In the genomic region with DNA sequence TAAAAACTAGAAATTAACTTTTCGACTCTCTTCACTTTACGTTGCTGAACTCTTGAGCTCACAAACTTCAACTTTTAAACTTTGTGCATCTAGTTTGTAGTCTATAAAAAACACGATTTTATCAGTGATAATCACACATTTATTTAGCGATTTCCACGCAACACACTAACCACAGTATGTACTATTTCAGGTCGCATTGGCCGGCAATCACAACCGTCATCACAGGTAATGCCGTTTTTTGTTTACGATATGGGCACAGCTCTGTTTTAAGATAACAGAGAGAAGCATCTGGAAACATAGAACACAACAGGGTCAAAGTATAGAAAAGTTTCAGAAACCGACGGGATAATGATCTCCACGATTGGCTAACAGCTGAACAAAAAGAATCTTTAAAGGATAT, we compare ENCODE assay signal across 1 worm cellular context.
TF ChIP-seq lines count a peak whose summit lies in the region.

No protein-coding gene starts in this region.

TF ChIP-seq in whole organism, L4 larva, 104 proteins besides CTCF, POLR2A, EP300 and RAD21 (continued from another document):
- TF ChIP-seq unc-62 (GFP tag; optimal IDR thresholded peaks at IDR 0.05 in 1 of 2; lab: Kevin White, UChicago): peak in 1 of 2 experiments; percentile 26
- no peak for TF ChIP-seq unc-62 (tag; optimal IDR thresholded peaks at IDR 0.05; lab: Kevin White, UChicago)
- TF ChIP-seq daf-19 (GFP tag; conservative IDR thresholded peaks at IDR 0.05; lab: Robert Waterston, UW): no peak
- no peak for TF ChIP-seq lim-7 (GFP tag; IDR thresholded peaks at IDR 0.05; lab: Robert Waterston, UW)
- no peak for TF ChIP-seq sdz-12 (GFP tag; optimal IDR thresholded peaks at IDR 0.05; lab: Kevin White, UChicago)
- no peak for TF ChIP-seq skn-1 (tag; optimal IDR thresholded peaks at IDR 0.05; lab: Kevin White, UChicago)
- no peak for TF ChIP-seq mxl-3 (GFP tag; optimal IDR thresholded peaks at IDR 0.05; lab: Kevin White, UChicago)
- no peak for TF ChIP-seq mdl-1 (tag; optimal IDR thresholded peaks at IDR 0.05; lab: Kevin White, UChicago)
- TF ChIP-seq egl-27 (tag; optimal IDR thresholded peaks at IDR 0.05; lab: Kevin White, UChicago): no peak
- TF ChIP-seq ceh-20 (GFP tag; IDR thresholded peaks at IDR 0.05; lab: Robert Waterston, UW): no peak
- no peak for TF ChIP-seq nhr-48 (tag; optimal IDR thresholded peaks at IDR 0.05; lab: Kevin White, UChicago)
- peak; percentile 22; the same call in 1 of the 2 replicates for TF ChIP-seq tra-1 (GFP tag; IDR thresholded peaks at IDR 0.05; lab: Robert Waterston, UW)
- no peak for TF ChIP-seq T20F7.1 (GFP tag; optimal IDR thresholded peaks at IDR 0.05; lab: Kevin White, UChicago)
- TF ChIP-seq ceh-44 (GFP tag; IDR thresholded peaks at IDR 0.05; lab: Robert Waterston, UW): no peak
- TF ChIP-seq spr-3 (GFP tag; optimal IDR thresholded peaks at IDR 0.05; lab: Kevin White, UChicago): no peak
- no peak for TF ChIP-seq daf-16 (GFP tag; optimal IDR thresholded peaks at IDR 0.05; lab: Kevin White, UChicago)
- peak; percentile 87 for TF ChIP-seq daf-16 (tag; optimal IDR thresholded peaks at IDR 0.05; lab: Kevin White, UChicago)
- no peak for TF ChIP-seq lin-1 (GFP tag; IDR thresholded peaks at IDR 0.05; lab: Robert Waterston, UW)
- peak; percentile 20 for TF ChIP-seq hlh-11 (tag; optimal IDR thresholded peaks at IDR 0.05; lab: Kevin White, UChicago)
- TF ChIP-seq nhr-237 (tag; optimal IDR thresholded peaks at IDR 0.05; lab: Kevin White, UChicago): no peak
- TF ChIP-seq ztf-7 (tag; optimal IDR thresholded peaks at IDR 0.05; lab: Kevin White, UChicago): no peak
- TF ChIP-seq madf-9 (GFP tag; conservative IDR thresholded peaks at IDR 0.05; lab: Robert Waterston, UW): no peak
- TF ChIP-seq vab-7 (GFP tag; IDR thresholded peaks at IDR 0.05; lab: Robert Waterston, UW): no peak
- TF ChIP-seq ceh-62 (tag; optimal IDR thresholded peaks at IDR 0.05; lab: Kevin White, UChicago): no peak
- no peak for TF ChIP-seq nhr-102 (tag; optimal IDR thresholded peaks at IDR 0.05; lab: Kevin White, UChicago)
- TF ChIP-seq nhr-111 (GFP tag; optimal IDR thresholded peaks at IDR 0.05; lab: Kevin White, UChicago): no peak
- no peak for TF ChIP-seq nhr-11 (tag; optimal IDR thresholded peaks at IDR 0.05; lab: Kevin White, UChicago)
- peak in 1 of 2 experiments; percentile 25 for TF ChIP-seq hif-1 (tag; optimal IDR thresholded peaks at IDR 0.05; lab: Kevin White, UChicago)
- TF ChIP-seq lin-15B (tag; optimal IDR thresholded peaks at IDR 0.05; lab: Kevin White, UChicago): no peak
- TF ChIP-seq pha-4 (GFP tag; IDR thresholded peaks at IDR 0.05; lab: Robert Waterston, UW): no peak
- no peak for TF ChIP-seq pha-4 (tag; optimal IDR thresholded peaks at IDR 0.05; lab: Kevin White, UChicago)
- no peak for TF ChIP-seq duxl-1 (tag; optimal IDR thresholded peaks at IDR 0.05; lab: Kevin White, UChicago; ENCODE audit: poor library complexity)
- no peak for TF ChIP-seq dmd-8 (GFP tag; IDR thresholded peaks at IDR 0.05; lab: Robert Waterston, UW)
- peak; percentile 41 for TF ChIP-seq mes-2 (tag; optimal IDR thresholded peaks at IDR 0.05; lab: Kevin White, UChicago; ENCODE audit: poor library complexity, severe bottlenecking)
- peak; percentile 60 for TF ChIP-seq dve-1 (tag; optimal IDR thresholded peaks at IDR 0.05; lab: Kevin White, UChicago; ENCODE audit: insufficient read depth)
- no peak for TF ChIP-seq D1046.2 (GFP tag; IDR thresholded peaks at IDR 0.05; lab: Robert Waterston, UW)
- no peak for TF ChIP-seq ZK337.2 (GFP tag; IDR thresholded peaks at IDR 0.05; lab: Robert Waterston, UW)
- no peak for TF ChIP-seq egl-43 (GFP tag; IDR thresholded peaks at IDR 0.05; lab: Robert Waterston, UW)
- TF ChIP-seq nhr-76 (tag; optimal IDR thresholded peaks at IDR 0.05; lab: Kevin White, UChicago): no peak
- TF ChIP-seq lir-3 (tag; optimal IDR thresholded peaks at IDR 0.05; lab: Kevin White, UChicago): no peak
- no peak for TF ChIP-seq pqm-1 (tag; optimal IDR thresholded peaks at IDR 0.05; lab: Kevin White, UChicago)
- TF ChIP-seq ceh-28 (tag; optimal IDR thresholded peaks at IDR 0.05; lab: Kevin White, UChicago): no peak
- TF ChIP-seq ceh-82 (tag; optimal IDR thresholded peaks at IDR 0.05; lab: Kevin White, UChicago): no peak
- TF ChIP-seq Y5F2A.4 (GFP tag; optimal IDR thresholded peaks at IDR 0.05; lab: Kevin White, UChicago): no peak
- no peak for TF ChIP-seq lin-13 (GFP tag; optimal IDR thresholded peaks at IDR 0.05; lab: Kevin White, UChicago)
- no peak; the same call in 1 of the 2 replicates for TF ChIP-seq dmd-6 (GFP tag; IDR thresholded peaks at IDR 0.05; lab: Robert Waterston, UW)
- no peak for TF ChIP-seq snpc-4 (tag; optimal IDR thresholded peaks at IDR 0.05; lab: Kevin White, UChicago)
- TF ChIP-seq nhr-25 (tag; optimal IDR thresholded peaks at IDR 0.05; lab: Kevin White, UChicago; ENCODE audit: borderline replicate concordance, insufficient read depth): no peak
- TF ChIP-seq unc-39 (tag; optimal IDR thresholded peaks at IDR 0.05; lab: Kevin White, UChicago): no peak
- TF ChIP-seq ctbp-1 (GFP tag; IDR thresholded peaks at IDR 0.05; lab: Robert Waterston, UW): no peak
- TF ChIP-seq mxl-2 (GFP tag; conservative IDR thresholded peaks at IDR 0.05; lab: Robert Waterston, UW): no peak
- TF ChIP-seq saeg-2 (GFP tag; IDR thresholded peaks at IDR 0.05; lab: Robert Waterston, UW): no peak
- TF ChIP-seq ama-1 (optimal IDR thresholded peaks at IDR 0.05; lab: Kevin White, UChicago): no peak
- no peak for TF ChIP-seq ceh-32 (tag; optimal IDR thresholded peaks at IDR 0.05; lab: Kevin White, UChicago; ENCODE audit: poor library complexity)
- TF ChIP-seq spr-1 (tag; optimal IDR thresholded peaks at IDR 0.05; lab: Kevin White, UChicago): no peak
- TF ChIP-seq zfp-3 (GFP tag; conservative IDR thresholded peaks at IDR 0.05; lab: Robert Waterston, UW): no peak
- no peak for TF ChIP-seq jun-1 (tag; optimal IDR thresholded peaks at IDR 0.05; lab: Kevin White, UChicago)
- TF ChIP-seq lin-38 (GFP tag; IDR thresholded peaks at IDR 0.05; lab: Robert Waterston, UW): no peak
- TF ChIP-seq fos-1 (tag; optimal IDR thresholded peaks at IDR 0.05; lab: Kevin White, UChicago): no peak
- TF ChIP-seq nhr-10 (tag; optimal IDR thresholded peaks at IDR 0.05; lab: Kevin White, UChicago): no peak
- no peak for TF ChIP-seq attf-4 (tag; optimal IDR thresholded peaks at IDR 0.05; lab: Kevin White, UChicago)
- no peak for TF ChIP-seq php-3 (GFP tag; IDR thresholded peaks at IDR 0.05; lab: Robert Waterston, UW)
- no peak for TF ChIP-seq cey-2 (tag; optimal IDR thresholded peaks at IDR 0.05; lab: Kevin White, UChicago; ENCODE audit: borderline replicate concordance, insufficient read depth)
- TF ChIP-seq nhr-77 (tag; optimal IDR thresholded peaks at IDR 0.05; lab: Kevin White, UChicago): peak; percentile 33
- no peak for TF ChIP-seq unc-130 (GFP tag; optimal IDR thresholded peaks at IDR 0.05; lab: Kevin White, UChicago)
- peak; percentile 91 for TF ChIP-seq aha-1 (tag; lab: Kevin White, UChicago)
- TF ChIP-seq lsy-2 (tag; optimal IDR thresholded peaks at IDR 0.05; lab: Kevin White, UChicago): no peak
- no peak for TF ChIP-seq Y75B8A.6 (GFP tag; IDR thresholded peaks at IDR 0.05; lab: Robert Waterston, UW)
- no peak for TF ChIP-seq Y105C5A.15 (GFP tag; IDR thresholded peaks at IDR 0.05; lab: Robert Waterston, UW)
TF ChIP-seq in whole organism, L4 larva: peak in this region for 11.
